Worm (Caenorhabditis elegans) whole organism, L4 larva: ENCODE measurements around the gene msp-3.

Source experiments
- R02D3.7 ChIP-seq: fragments of 150-350 bp; sonication (generic microtip); optimal IDR thresholded peaks from 3 replicates; lab custom pipeline; 2014; ENCODE audit warnings: missing biosample characterization, missing genetic modification characterization
- aly-2 ChIP-seq: sonication (generic microtip); optimal IDR thresholded peaks from 2 replicates; lab custom pipeline; 2018; ENCODE audit warnings: missing biosample characterization, missing genetic modification characterization
- ceh-82 ChIP-seq: sonication (generic microtip); optimal IDR thresholded peaks from 2 replicates; lab custom pipeline; 2017; ENCODE audit warnings: missing biosample characterization, missing genetic modification characterization
- fkh-10 ChIP-seq: fragments of 150-350 bp; optimal IDR thresholded peaks from 2 replicates; lab custom pipeline; 2014; ENCODE audit warnings: missing biosample characterization, missing genetic modification reagents, missing genetic modification characterization
- lir-3 ChIP-seq: sonication (generic microtip); optimal IDR thresholded peaks from 2 replicates; lab custom pipeline; 2016; ENCODE audit warnings: mild to moderate bottlenecking, missing genetic modification characterization, missing compliant biosample characterization
- nhr-25 ChIP-seq: sonication (generic microtip); optimal IDR thresholded peaks from 2 replicates; lab custom pipeline; 2017; ENCODE audit warnings: missing genetic modification characterization, mild to moderate bottlenecking, missing compliant biosample characterization, antibody characterized with exemption, moderate library complexity, borderline replicate concordance; ENCODE audit not compliant: insufficient read depth
- ztf-11 ChIP-seq: fragments of 150-350 bp; optimal IDR thresholded peaks from 2 replicates; lab custom pipeline; 2014; ENCODE audit warnings: missing biosample characterization, missing genetic modification characterization

ce11 chrII:4818780-4819179, 32.7 kb upstream of the msp-3 start:
- TF ChIP-seq fkh-10 (GFP tag; lab: Kevin White, UChicago) (no peak), R02D3.7 (tag; lab: Kevin White, UChicago) (no peak), aly-2 (tag; lab: Kevin White, UChicago) (no peak), ztf-11 (tag; lab: Kevin White, UChicago) (no peak), nhr-25 (tag; lab: Kevin White, UChicago) (no peak), ceh-82 (tag; lab: Kevin White, UChicago) (no peak), lir-3 (tag; lab: Kevin White, UChicago) (no peak)
